Fruit fly (Drosophila melanogaster) whole organism, embryonic: ENCODE measurements around the gene Pcyt1.

ENCODE experiments used
- Ptx1 ChIP-seq: fragments of 200-800 bp; sonication (Bioruptor generic); IDR thresholded peaks from 2 replicates; pipeline ENCODE4 v1.3.6; 2022; ENCODE audit warnings: missing biosample characterization, missing genetic modification characterization
- nerfin-1 ChIP-seq: fragments of 200-800 bp; sonication (Bioruptor generic); optimal IDR thresholded peaks from 3 replicates; lab custom pipeline; 2019; ENCODE audit warnings: missing biosample characterization, mild to moderate bottlenecking, missing genetic modification characterization, moderate library complexity

dm6 chr3L:1578391-1578948 is 32.6 kb downstream of the Pcyt1 start:
- peak; percentile 34; the same call in 1 of the 2 replicates for TF ChIP-seq Ptx1 (GFP tag; lab: Robert Waterston, UW)
- no peak for TF ChIP-seq nerfin-1 (tag; lab: Kevin White, UChicago)
